Worm (Caenorhabditis elegans): Measurements from ENCODE around the gene F08F8.9.

DNA sequence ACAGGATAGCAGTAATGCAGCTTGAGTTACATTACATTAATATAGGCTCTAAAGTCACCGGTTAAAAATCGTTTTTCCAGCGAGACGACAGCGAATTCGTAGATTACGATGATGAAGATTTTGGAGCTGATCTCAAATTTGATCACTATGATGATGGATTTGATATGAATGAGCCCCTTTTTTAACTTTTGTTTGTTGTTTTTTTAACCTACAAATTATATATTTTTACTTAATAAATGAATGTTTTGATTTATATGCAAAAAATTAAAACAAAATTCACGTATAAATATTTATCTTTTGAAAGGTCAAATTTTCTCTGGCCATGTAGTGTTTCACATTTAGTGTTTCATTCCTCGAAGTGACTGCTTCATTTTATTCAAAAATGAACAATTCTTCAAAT lies 10.4 kb downstream of the F08F8.9 start, which contains the start of gene F08F8.6:
- TF ChIP-seq flt-1 (GFP tag; IDR thresholded peaks at IDR 0.05): no peak
- TF ChIP-seq ref-1 (GFP tag; conservative IDR thresholded peaks at IDR 0.05): no peak

Measured in whole organism, midembryonic.